Worm (Caenorhabditis elegans) whole organism, L2 larva: ENCODE measurements around the gene str-116.

ENCODE experiments used
- C34F6.9 ChIP-seq: fragments of 150-350 bp; optimal IDR thresholded peaks from 2 replicates; lab custom pipeline; 2014; ENCODE audit warnings: missing biosample characterization, missing genetic modification characterization
- F13H6.1 ChIP-seq: sonication (generic microtip); optimal IDR thresholded peaks from 2 replicates; lab custom pipeline; 2016; ENCODE audit warnings: missing genetic modification characterization, missing compliant biosample characterization
- R02D3.7 ChIP-seq: fragments of 150-350 bp; optimal IDR thresholded peaks from 2 replicates; lab custom pipeline; 2014; ENCODE audit warnings: missing biosample characterization, missing genetic modification characterization
- Y55F3AM.14 ChIP-seq: fragments of 200-800 bp; sonication (Bioruptor generic); optimal IDR thresholded peaks from 2 replicates; lab custom pipeline; 2018; ENCODE audit warnings: mild to moderate bottlenecking, missing genetic modification characterization, missing compliant biosample characterization
- ZK546.5 ChIP-seq: sonication (generic microtip); optimal IDR thresholded peaks from 2 replicates; lab custom pipeline; 2017; ENCODE audit warnings: missing biosample characterization, missing genetic modification characterization
- alr-1 ChIP-seq: fragments of 150-350 bp; optimal IDR thresholded peaks from 2 replicates; lab custom pipeline; 2014; ENCODE audit warnings: missing biosample characterization, missing genetic modification characterization
- aly-2 ChIP-seq: fragments of 150-350 bp; optimal IDR thresholded peaks from 2 replicates; lab custom pipeline; 2014; ENCODE audit warnings: missing biosample characterization, missing genetic modification characterization
- ama-1 ChIP-seq: fragments of 150-350 bp; optimal IDR thresholded peaks from 2 replicates; lab custom pipeline; 2018; ENCODE audit warnings: inconsistent platforms
- blmp-1 ChIP-seq: sonication (generic microtip); optimal IDR thresholded peaks from 2 replicates; lab custom pipeline; 2017; ENCODE audit warnings: missing genetic modification characterization, mild to moderate bottlenecking, missing compliant biosample characterization, antibody characterized with exemption, moderate library complexity; ENCODE audit not compliant: insufficient read depth
- ceh-82 ChIP-seq: fragments of 150-350 bp; optimal IDR thresholded peaks from 2 replicates; lab custom pipeline; 2014; ENCODE audit warnings: missing biosample characterization, missing genetic modification characterization
- crh-2 ChIP-seq: sonication (generic microtip); optimal IDR thresholded peaks from 2 replicates; lab custom pipeline; 2017; ENCODE audit warnings: missing biosample characterization, missing genetic modification characterization
- dmd-4 ChIP-seq: sonication (generic microtip); optimal IDR thresholded peaks from 2 replicates; lab custom pipeline; 2017; ENCODE audit warnings: missing biosample characterization, missing genetic modification characterization
- elt-1 ChIP-seq: fragments of 150-350 bp; optimal IDR thresholded peaks from 2 replicates; lab custom pipeline; 2014; ENCODE audit warnings: missing biosample characterization, missing genetic modification characterization
- elt-3 ChIP-seq: sonication (generic microtip); optimal IDR thresholded peaks from 2 replicates; lab custom pipeline; 2017; ENCODE audit warnings: missing biosample characterization, missing genetic modification characterization
- fos-1 ChIP-seq: fragments of 150-350 bp; optimal IDR thresholded peaks from 2 replicates; lab custom pipeline; 2014; ENCODE audit warnings: missing biosample characterization, missing genetic modification characterization
- gmeb-1 ChIP-seq: fragments of 150-350 bp; optimal IDR thresholded peaks from 2 replicates; lab custom pipeline; 2014; ENCODE audit warnings: missing biosample characterization, missing genetic modification characterization
- lin-11 ChIP-seq: fragments of 150-350 bp; sonication (generic microtip); optimal IDR thresholded peaks from 2 replicates; lab custom pipeline; 2014; ENCODE audit warnings: missing biosample characterization, missing genetic modification characterization, inconsistent platforms, mixed read lengths
- lin-13 ChIP-seq: fragments of 150-350 bp; optimal IDR thresholded peaks from 2 replicates; lab custom pipeline; 2014; ENCODE audit warnings: missing biosample characterization, missing genetic modification reagents, missing genetic modification characterization
- mab-5 ChIP-seq: fragments of 150-350 bp; optimal IDR thresholded peaks from 2 replicates; lab custom pipeline; 2014; ENCODE audit warnings: missing biosample characterization, missing genetic modification characterization
- nhr-10 ChIP-seq: sonication (generic microtip); optimal IDR thresholded peaks from 2 replicates; lab custom pipeline; 2017; ENCODE audit warnings: missing biosample characterization, missing genetic modification characterization
- nhr-11 ChIP-seq: fragments of 150-350 bp; optimal IDR thresholded peaks from 2 replicates; lab custom pipeline; 2014; ENCODE audit warnings: missing biosample characterization, missing genetic modification characterization
- nhr-129 ChIP-seq: fragments of 150-350 bp; optimal IDR thresholded peaks from 2 replicates; lab custom pipeline; 2014; ENCODE audit warnings: missing biosample characterization, missing genetic modification characterization
- nhr-21 ChIP-seq: fragments of 150-350 bp; optimal IDR thresholded peaks from 2 replicates; lab custom pipeline; 2014; ENCODE audit warnings: missing biosample characterization, missing genetic modification characterization
- nhr-23 ChIP-seq: fragments of 150-350 bp; optimal IDR thresholded peaks from 2 replicates; lab custom pipeline; 2014; ENCODE audit warnings: missing biosample characterization, missing genetic modification reagents, missing genetic modification characterization
- nhr-237 ChIP-seq: fragments of 150-350 bp; optimal IDR thresholded peaks from 2 replicates; lab custom pipeline; 2014; ENCODE audit warnings: missing biosample characterization, missing genetic modification characterization
- nhr-25 ChIP-seq: fragments of 150-350 bp; sonication (generic microtip); optimal IDR thresholded peaks from 3 replicates; lab custom pipeline; 2014; ENCODE audit warnings: missing biosample characterization, missing genetic modification characterization
- nhr-6 ChIP-seq: fragments of 150-350 bp; optimal IDR thresholded peaks from 2 replicates; lab custom pipeline; 2014; ENCODE audit warnings: missing biosample characterization, missing genetic modification characterization
- peb-1 ChIP-seq: fragments of 150-350 bp; optimal IDR thresholded peaks from 2 replicates; lab custom pipeline; 2014; ENCODE audit warnings: missing biosample characterization, missing genetic modification characterization
- sem-4 ChIP-seq: fragments of 150-350 bp; optimal IDR thresholded peaks from 2 replicates; lab custom pipeline; 2014; ENCODE audit warnings: missing biosample characterization, missing genetic modification reagents, missing genetic modification characterization
- sma-9 ChIP-seq, 2 experiments: fragments of 150-350 bp in 1 of 2; sonication (generic microtip) in 1 of 2; optimal IDR thresholded peaks; 2 replicates each; lab custom pipeline; 2014 to 2016; ENCODE audit warnings: missing genetic modification characterization in 2 of 2, mild to moderate bottlenecking in 1 of 2, missing biosample characterization in 1 of 2, missing compliant biosample characterization in 1 of 2, missing genetic modification reagents in 1 of 2, moderate library complexity in 1 of 2
- snpc-4 ChIP-seq: fragments of 150-350 bp; optimal IDR thresholded peaks from 2 replicates; lab custom pipeline; 2014; ENCODE audit warnings: missing biosample characterization, missing genetic modification characterization
- unc-39 ChIP-seq: fragments of 150-350 bp; optimal IDR thresholded peaks from 2 replicates; lab custom pipeline; 2014; ENCODE audit warnings: missing biosample characterization, missing genetic modification characterization
- unc-55 ChIP-seq: fragments of 150-350 bp; sonication (generic microtip); optimal IDR thresholded peaks from 3 replicates; lab custom pipeline; 2014; ENCODE audit warnings: missing biosample characterization, missing genetic modification reagents, missing genetic modification characterization
- zag-1 ChIP-seq: fragments of 150-350 bp; optimal IDR thresholded peaks from 2 replicates; lab custom pipeline; 2014; ENCODE audit warnings: missing biosample characterization, missing genetic modification characterization
- ztf-1 ChIP-seq: fragments of 200-800 bp; sonication (Bioruptor generic); conservative IDR thresholded peaks from 2 replicates; pipeline ENCODE4 v1.3.6; 2022; ENCODE audit warnings: missing genetic modification characterization, missing compliant biosample characterization
- ztf-11 ChIP-seq: sonication (generic microtip); optimal IDR thresholded peaks from 2 replicates; lab custom pipeline; 2017; ENCODE audit warnings: missing biosample characterization, missing genetic modification characterization
- ztf-4 ChIP-seq: fragments of 150-350 bp; optimal IDR thresholded peaks from 2 replicates; lab custom pipeline; 2014; ENCODE audit warnings: missing biosample characterization, missing genetic modification characterization

str-116 gene

ce11 chrV:11239187-11239725 lies 27.5 kb upstream of the str-116 start, which contains the start of the genes dvc-1 and ima-1 (continued):
- peak; percentile 57 for TF ChIP-seq C34F6.9 (tag; lab: Kevin White, UChicago)
- no peak for TF ChIP-seq lin-13 (GFP tag; lab: Kevin White, UChicago)
- no peak for TF ChIP-seq sem-4 (tag; lab: Kevin White, UChicago)
- no peak for TF ChIP-seq nhr-237 (tag; lab: Kevin White, UChicago)
- no peak for TF ChIP-seq nhr-11
- TF ChIP-seq blmp-1 (tag; lab: Kevin White, UChicago), result no peak

- TF ChIP-seq elt-1 (tag; lab: Kevin White, UChicago) (no peak), nhr-10 (tag; lab: Kevin White, UChicago) (no peak), Y55F3AM.14 (GFP tag; lab: Kevin White, UChicago) (no peak), zag-1 (tag; lab: Kevin White, UChicago) (no peak), sma-9 (GFP tag; optimal IDR thresholded peaks at IDR 0.05; lab: Kevin White, UChicago) (no peak), sma-9 (tag; optimal IDR thresholded peaks at IDR 0.05; lab: Kevin White, UChicago) (no peak), snpc-4 (tag; lab: Kevin White, UChicago) (no peak), lin-13 (GFP tag; lab: Kevin White, UChicago) (no peak), lin-11 (no peak), ceh-82 (tag; lab: Kevin White, UChicago) (no peak), ztf-1 (no peak), nhr-21 (no peak), dmd-4 (tag; lab: Kevin White, UChicago) (no peak), ZK546.5 (tag; lab: Kevin White, UChicago) (no peak), sem-4 (tag; lab: Kevin White, UChicago) (no peak), elt-3 (tag; lab: Kevin White, UChicago) (no peak), crh-2 (tag; lab: Kevin White, UChicago) (no peak), unc-55 (GFP tag; lab: Kevin White, UChicago) (no peak), nhr-25 (no peak), peb-1 (tag; lab: Kevin White, UChicago) (no peak), aly-2 (tag; lab: Kevin White, UChicago) (no peak)
These were observed 25.2 kb upstream of the str-116 start, which contains the start of gene pgap-1 for ce11 chrV:11241580-11241979. TSS of gene pgap-1 (plus strand) at chrV:11241880.

- no peak for TF ChIP-seq nhr-23
- no peak for TF ChIP-seq ztf-1
- TF ChIP-seq nhr-25, result no peak
- no peak for TF ChIP-seq snpc-4 (tag; lab: Kevin White, UChicago)
- TF ChIP-seq unc-39 (tag; lab: Kevin White, UChicago), result no peak
- TF ChIP-seq R02D3.7 (tag; lab: Kevin White, UChicago), result no peak
These were observed 22.2 kb upstream of the str-116 start, which contains the start of gene mxl-1 for ce11 chrV:11244539-11244938. TSS of gene mxl-1 (plus strand) at chrV:11244839.

- TF ChIP-seq elt-1 (tag; lab: Kevin White, UChicago), result no peak
- TF ChIP-seq C34F6.9 (tag; lab: Kevin White, UChicago), result no peak
- no peak for TF ChIP-seq ztf-1
- no peak for TF ChIP-seq nhr-23
- TF ChIP-seq nhr-129 (tag; lab: Kevin White, UChicago), result no peak
- TF ChIP-seq dmd-4 (tag; lab: Kevin White, UChicago), result no peak
- no peak for TF ChIP-seq aly-2 (tag; lab: Kevin White, UChicago)
- no peak for TF ChIP-seq nhr-21
- no peak for TF ChIP-seq fos-1 (tag; lab: Kevin White, UChicago)
- TF ChIP-seq F13H6.1, result no peak
- TF ChIP-seq ama-1 (lab: Kevin White, UChicago), result no peak
- TF ChIP-seq, all 48 proteins: peak for 0
These were observed 21.8 kb upstream of the str-116 start for ce11 chrV:11245029-11245428.

- TF ChIP-seq alr-1 (tag; lab: Kevin White, UChicago), result no peak
- no peak for TF ChIP-seq unc-39 (tag; lab: Kevin White, UChicago)
- no peak for TF ChIP-seq F13H6.1
- no peak for TF ChIP-seq mab-5
- no peak for TF ChIP-seq blmp-1 (tag; lab: Kevin White, UChicago)
- no peak for TF ChIP-seq ZK546.5 (tag; lab: Kevin White, UChicago)
- TF ChIP-seq ztf-4 (tag; lab: Kevin White, UChicago), result no peak
- TF ChIP-seq gmeb-1 (tag; lab: Kevin White, UChicago), result no peak
- no peak for TF ChIP-seq sma-9 (GFP tag; optimal IDR thresholded peaks at IDR 0.05; lab: Kevin White, UChicago)
- no peak for TF ChIP-seq sma-9 (tag; optimal IDR thresholded peaks at IDR 0.05; lab: Kevin White, UChicago)
- no peak for TF ChIP-seq snpc-4 (tag; lab: Kevin White, UChicago)
- TF ChIP-seq C34F6.9 (tag; lab: Kevin White, UChicago), result no peak
- TF ChIP-seq ztf-1, result no peak
- TF ChIP-seq ceh-82 (tag; lab: Kevin White, UChicago), result no peak
- no peak for TF ChIP-seq ztf-11 (tag; lab: Kevin White, UChicago)
- no peak for TF ChIP-seq nhr-6 (tag; lab: Kevin White, UChicago)
- no peak for TF ChIP-seq nhr-237 (tag; lab: Kevin White, UChicago)
- TF ChIP-seq R02D3.7 (tag; lab: Kevin White, UChicago), result no peak
- TF ChIP-seq dmd-4 (tag; lab: Kevin White, UChicago), result no peak
These were observed 18.9 kb upstream of the str-116 start, which contains the start of gene mam-4 for ce11 chrV:11247846-11248245. TSS of gene mam-4 (plus strand) at chrV:11248146.
